Worm (Caenorhabditis elegans): ENCODE data around the gene twk-6.

The twk-6 gene

ce11 chrIII:4708909-4709308 lies 33.8 kb upstream of the twk-6 start, which contains the start of gene T04A8.18:
TSS of gene T04A8.18 (plus strand) at chrIII:4709209.
- TF ChIP-seq flt-1 (GFP tag; IDR thresholded peaks at IDR 0.05): no peak
- TF ChIP-seq med-1 (GFP tag; optimal IDR thresholded peaks at IDR 0.05; ENCODE audit: insufficient read depth): no peak

DNA sequence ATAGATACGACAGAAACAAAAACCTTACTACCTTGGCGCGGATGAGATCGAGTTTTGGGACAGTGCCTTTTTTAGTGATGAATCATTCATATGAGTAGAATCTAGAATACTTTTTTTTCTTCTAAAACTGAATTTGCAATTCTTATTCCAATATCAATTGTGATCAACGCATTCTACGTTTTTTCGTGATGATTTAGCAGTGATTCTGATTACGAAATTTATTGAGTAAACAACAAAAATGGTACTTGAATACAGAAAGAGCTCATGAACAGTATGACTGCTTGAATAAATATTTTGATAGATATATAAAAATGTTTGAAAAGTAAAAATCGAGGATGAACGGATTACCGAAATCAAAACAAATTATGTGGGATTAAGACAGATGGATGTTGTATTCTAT lies 27.6 kb upstream of the twk-6 start, which contains the start of gene him-18:
him-18 (minus strand) TSS at position 101 of the 400 bp plus-strand sequence.
- TF ChIP-seq med-1 (GFP tag; optimal IDR thresholded peaks at IDR 0.05; ENCODE audit: insufficient read depth) (no peak), ref-1 (GFP tag; conservative IDR thresholded peaks at IDR 0.05) (no peak), flt-1 (GFP tag; IDR thresholded peaks at IDR 0.05) (no peak), klf-2 (GFP tag; conservative IDR thresholded peaks at IDR 0.05) (no peak), cog-1 (tag; optimal IDR thresholded peaks at IDR 0.05) (no peak), ztf-29 (GFP tag; IDR thresholded peaks at IDR 0.05) (no peak), ztf-23 (GFP tag; IDR thresholded peaks at IDR 0.05) (no peak), T22C8.4 (GFP tag; IDR thresholded peaks at IDR 0.05) (no peak), tab-1 (GFP tag; IDR thresholded peaks at IDR 0.05) (no peak)

- TF ChIP-seq cog-1 (tag; optimal IDR thresholded peaks at IDR 0.05) (no peak), tab-1 (GFP tag; IDR thresholded peaks at IDR 0.05) (no peak), T22C8.4 (GFP tag; IDR thresholded peaks at IDR 0.05) (no peak), ztf-29 (GFP tag; IDR thresholded peaks at IDR 0.05) (no peak), flt-1 (GFP tag; IDR thresholded peaks at IDR 0.05) (0 out of 2 replicates have a peak, but pooled peaks have one; percentile 45), med-1 (GFP tag; optimal IDR thresholded peaks at IDR 0.05; ENCODE audit: insufficient read depth) (no peak), klf-2 (GFP tag; conservative IDR thresholded peaks at IDR 0.05) (no peak), ztf-23 (GFP tag; IDR thresholded peaks at IDR 0.05) (no peak)
These were observed 22.0 kb upstream of the twk-6 start, which contains the start of gene emb-5 for ce11 chrIII:4720620-4721227. TSS of gene emb-5 (minus strand) at chrIII:4720670.

ce11 chrIII:4721750-4722149 lies 21.0 kb upstream of the twk-6 start, which contains the start of gene acy-1:
TSS of gene acy-1 (plus strand) at chrIII:4722095.
- TF ChIP-seq cog-1 (tag; optimal IDR thresholded peaks at IDR 0.05) (peak; percentile 25), ztf-23 (GFP tag; IDR thresholded peaks at IDR 0.05) (no peak)

DNA sequence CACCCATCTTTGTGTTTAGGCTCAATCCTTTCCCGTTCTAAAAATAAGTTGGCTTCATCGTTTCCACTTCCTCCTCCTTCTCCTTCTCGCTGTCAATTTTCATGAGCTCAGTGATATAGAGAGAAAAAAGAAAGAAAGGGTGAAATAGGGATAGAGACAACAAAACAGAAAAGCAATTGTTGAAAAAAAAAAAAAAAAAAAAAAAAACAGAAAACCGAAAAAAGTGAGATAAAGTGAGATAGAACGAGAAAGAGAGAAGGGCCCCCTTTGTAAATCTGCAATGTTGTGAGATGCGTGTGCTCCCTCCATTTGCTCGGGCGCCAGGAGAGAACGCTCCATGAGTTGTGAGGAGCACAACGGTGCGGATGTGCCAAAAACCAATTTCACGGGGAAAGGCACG lies 18.8 kb upstream of the twk-6 start:
- TF ChIP-seq ztf-29 (GFP tag; IDR thresholded peaks at IDR 0.05): no peak
- 0 out of 2 replicates have a peak, but pooled peaks have one; percentile 44 for TF ChIP-seq flt-1 (GFP tag; IDR thresholded peaks at IDR 0.05)

ce11 chrIII:4731295-4731988 lies 11.3 kb upstream of the twk-6 start, which contains the start of gene F17C8.3:
TSS of gene F17C8.3 (plus strand) at chrIII:4731938.
- no peak for TF ChIP-seq tab-1 (GFP tag; IDR thresholded peaks at IDR 0.05)
- TF ChIP-seq cog-1 (tag; optimal IDR thresholded peaks at IDR 0.05): no peak
- TF ChIP-seq ref-1 (GFP tag; conservative IDR thresholded peaks at IDR 0.05): no peak
- no peak for TF ChIP-seq flt-1 (GFP tag; IDR thresholded peaks at IDR 0.05)
- no peak for TF ChIP-seq med-1 (GFP tag; optimal IDR thresholded peaks at IDR 0.05; ENCODE audit: insufficient read depth)
- no peak for TF ChIP-seq ztf-29 (GFP tag; IDR thresholded peaks at IDR 0.05)
- TF ChIP-seq klf-2 (GFP tag; conservative IDR thresholded peaks at IDR 0.05): no peak
- TF ChIP-seq T22C8.4 (GFP tag; IDR thresholded peaks at IDR 0.05): no peak
- TF ChIP-seq ztf-23 (GFP tag; IDR thresholded peaks at IDR 0.05): no peak

DNA sequence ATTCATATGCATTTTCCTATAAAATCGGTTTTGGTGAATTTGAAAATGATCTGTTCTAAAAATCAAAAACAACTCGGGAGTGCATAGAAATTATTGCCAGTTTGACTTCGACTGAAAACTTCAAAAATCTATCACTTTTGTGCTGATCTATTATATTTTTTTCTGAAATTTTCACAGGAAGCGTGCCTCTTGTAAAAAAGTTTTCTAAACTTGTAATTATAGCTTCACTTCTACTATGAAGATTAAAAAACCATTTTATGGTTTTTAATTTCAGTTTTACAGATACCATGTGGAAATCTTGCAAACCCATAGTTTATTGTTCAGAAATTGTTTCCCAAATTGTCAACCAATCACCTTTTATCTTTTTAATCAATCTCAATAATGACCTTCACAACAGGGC lies 8.7 kb upstream of the twk-6 start, which contains the start of gene F17C8.9:
F17C8.9 (plus strand) TSS at position 301 of the 400 bp plus-strand sequence.
- TF ChIP-seq cog-1 (tag; optimal IDR thresholded peaks at IDR 0.05) (no peak), med-1 (GFP tag; optimal IDR thresholded peaks at IDR 0.05; ENCODE audit: insufficient read depth) (no peak), tab-1 (GFP tag; IDR thresholded peaks at IDR 0.05) (no peak), ref-1 (GFP tag; conservative IDR thresholded peaks at IDR 0.05) (no peak), ztf-29 (GFP tag; IDR thresholded peaks at IDR 0.05) (no peak)

ce11 chrIII:4735443-4735842 lies 7.3 kb upstream of the twk-6 start, which contains the start of gene F17C8.7:
TSS of gene F17C8.7 (plus strand) at chrIII:4735743.
- TF ChIP-seq med-1 (GFP tag; optimal IDR thresholded peaks at IDR 0.05; ENCODE audit: insufficient read depth): no peak
- TF ChIP-seq cog-1 (tag; optimal IDR thresholded peaks at IDR 0.05): no peak
- TF ChIP-seq ztf-29 (GFP tag; IDR thresholded peaks at IDR 0.05): no peak
- no peak for TF ChIP-seq ztf-23 (GFP tag; IDR thresholded peaks at IDR 0.05)
- no peak for TF ChIP-seq T22C8.4 (GFP tag; IDR thresholded peaks at IDR 0.05)
- TF ChIP-seq klf-2 (GFP tag; conservative IDR thresholded peaks at IDR 0.05): no peak
- TF ChIP-seq flt-1 (GFP tag; IDR thresholded peaks at IDR 0.05): no peak

ce11 chrIII:4739975-4740374 lies 2.7 kb upstream of the twk-6 start, which contains the start of gene ras-2:
TSS of gene ras-2 (minus strand) at chrIII:4740075.
- TF ChIP-seq klf-2 (GFP tag; conservative IDR thresholded peaks at IDR 0.05): no peak
- TF ChIP-seq flt-1 (GFP tag; IDR thresholded peaks at IDR 0.05): no peak
- no peak for TF ChIP-seq ztf-29 (GFP tag; IDR thresholded peaks at IDR 0.05)
- no peak for TF ChIP-seq tab-1 (GFP tag; IDR thresholded peaks at IDR 0.05)
- TF ChIP-seq ztf-23 (GFP tag; IDR thresholded peaks at IDR 0.05): no peak
- TF ChIP-seq med-1 (GFP tag; optimal IDR thresholded peaks at IDR 0.05; ENCODE audit: insufficient read depth): no peak
- no peak for TF ChIP-seq cog-1 (tag; optimal IDR thresholded peaks at IDR 0.05)
- TF ChIP-seq T22C8.4 (GFP tag; IDR thresholded peaks at IDR 0.05): no peak
- TF ChIP-seq ref-1 (GFP tag; conservative IDR thresholded peaks at IDR 0.05): no peak

DNA sequence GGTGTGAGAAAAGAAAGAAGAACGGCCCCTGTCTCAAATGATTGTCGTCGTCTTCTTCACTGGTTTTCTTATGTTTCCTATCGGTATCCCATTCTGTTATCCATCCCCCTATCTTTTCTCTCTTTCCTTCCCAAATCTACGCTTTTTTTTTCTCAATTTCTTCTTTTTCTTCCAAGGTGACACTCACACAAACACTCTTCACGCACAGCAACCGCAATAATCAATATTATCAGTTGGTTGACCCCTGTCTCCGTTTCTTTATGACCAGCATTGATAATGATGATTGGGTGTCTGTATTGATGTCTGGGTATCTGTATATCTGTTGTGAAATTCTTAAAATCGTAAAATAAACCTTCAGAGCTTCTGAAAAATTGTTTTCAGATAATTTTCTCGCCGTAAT lies 1.9 kb upstream of the twk-6 start:
- TF ChIP-seq med-1 (GFP tag; optimal IDR thresholded peaks at IDR 0.05; ENCODE audit: insufficient read depth): no peak
- no peak for TF ChIP-seq cog-1 (tag; optimal IDR thresholded peaks at IDR 0.05)
- no peak for TF ChIP-seq klf-2 (GFP tag; conservative IDR thresholded peaks at IDR 0.05)
- no peak for TF ChIP-seq ref-1 (GFP tag; conservative IDR thresholded peaks at IDR 0.05)
- no peak for TF ChIP-seq T22C8.4 (GFP tag; IDR thresholded peaks at IDR 0.05)
- TF ChIP-seq ztf-29 (GFP tag; IDR thresholded peaks at IDR 0.05): no peak
- TF ChIP-seq tab-1 (GFP tag; IDR thresholded peaks at IDR 0.05): no peak
- TF ChIP-seq ztf-23 (GFP tag; IDR thresholded peaks at IDR 0.05): no peak
- TF ChIP-seq flt-1 (GFP tag; IDR thresholded peaks at IDR 0.05): no peak
